Fruit fly (Drosophila melanogaster) whole organism, prepupa: ENCODE results near the gene CG18480.
"Not testable (repeated sequence)": the region's sequence is repeated elsewhere in the genome, so short reads cannot be mapped to it uniquely, and the experiment has no call there.

Source experiments
- CG10669 ChIP-seq: fragments of 200-800 bp; sonication (Bioruptor generic); optimal IDR thresholded peaks from 3 replicates; lab custom pipeline; 2018; ENCODE audit warnings: missing biosample characterization, mild to moderate bottlenecking, missing genetic modification characterization, moderate library complexity
- CG15336 ChIP-seq: fragments of 200-800 bp; sonication (Bioruptor generic); IDR thresholded peaks from 2 replicates; pipeline ENCODE4 v1.3.6; 2022; ENCODE audit warnings: missing biosample characterization, missing genetic modification characterization
- CG16779 ChIP-seq: fragments of 200-800 bp; sonication (Bioruptor generic); optimal IDR thresholded peaks from 3 replicates; lab custom pipeline; 2017; ENCODE audit warnings: missing biosample characterization, mild to moderate bottlenecking, missing genetic modification characterization
- CG31627 ChIP-seq: fragments of 200-800 bp; sonication (Bioruptor generic); optimal IDR thresholded peaks from 3 replicates; lab custom pipeline; 2016; ENCODE audit warnings: missing biosample characterization, missing genetic modification characterization
- CG3919 ChIP-seq: fragments of 200-800 bp; sonication (Bioruptor generic); optimal IDR thresholded peaks from 3 replicates; lab custom pipeline; 2016; ENCODE audit warnings: missing biosample characterization, missing genetic modification characterization
- CG4318 ChIP-seq: fragments of 200-800 bp; sonication (Bioruptor generic); optimal IDR thresholded peaks from 3 replicates; lab custom pipeline; 2017; ENCODE audit warnings: missing biosample characterization, mild to moderate bottlenecking, missing genetic modification characterization
- CG6276 ChIP-seq: fragments of 200-800 bp; sonication (Bioruptor generic); optimal IDR thresholded peaks from 2 replicates; lab custom pipeline; 2017; ENCODE audit warnings: missing biosample characterization, mild to moderate bottlenecking, missing genetic modification characterization
- CG6792 ChIP-seq: fragments of 200-800 bp; sonication (Bioruptor generic); optimal IDR thresholded peaks from 3 replicates; lab custom pipeline; 2016; ENCODE audit warnings: missing biosample characterization, missing genetic modification characterization
- CG8632 ChIP-seq: fragments of 200-800 bp; sonication (Bioruptor generic); optimal IDR thresholded peaks from 3 replicates; lab custom pipeline; 2016; ENCODE audit warnings: missing biosample characterization, missing genetic modification characterization
- CG9139 ChIP-seq: fragments of 200-800 bp; sonication (Bioruptor generic); optimal IDR thresholded peaks from 3 replicates; lab custom pipeline; 2017; ENCODE audit warnings: missing biosample characterization, mild to moderate bottlenecking, missing genetic modification characterization
- Ets21C ChIP-seq: fragments of 200-800 bp; sonication (Bioruptor generic); optimal IDR thresholded peaks from 3 replicates; lab custom pipeline; 2016; ENCODE audit warnings: missing biosample characterization, missing genetic modification characterization
- Gug ChIP-seq: fragments of 200-800 bp; sonication (Bioruptor generic); IDR thresholded peaks from 2 replicates; pipeline ENCODE4 v1.3.6; 2022; ENCODE audit warnings: missing biosample characterization, missing genetic modification characterization
- Hr38 ChIP-seq: sonication (Bioruptor generic); optimal IDR thresholded peaks from 2 replicates; lab custom pipeline; 2016; ENCODE audit warnings: missing biosample characterization, missing genetic modification characterization
- Hr39 ChIP-seq: fragments of 200-800 bp; sonication (Bioruptor generic); optimal IDR thresholded peaks from 2 replicates; lab custom pipeline; 2016; ENCODE audit warnings: missing biosample characterization, missing genetic modification characterization
- Hr4 ChIP-seq: fragments of 200-800 bp; sonication (Bioruptor generic); optimal IDR thresholded peaks from 3 replicates; lab custom pipeline; 2016; ENCODE audit warnings: missing biosample characterization, missing genetic modification characterization
- Lpt ChIP-seq: fragments of 200-800 bp; sonication (Bioruptor generic); optimal IDR thresholded peaks from 3 replicates; lab custom pipeline; 2016; ENCODE audit warnings: missing biosample characterization, missing genetic modification characterization
- Met ChIP-seq: fragments of 200-800 bp; sonication (Bioruptor generic); optimal IDR thresholded peaks from 3 replicates; lab custom pipeline; 2016; ENCODE audit warnings: missing biosample characterization, missing genetic modification characterization
- OdsH ChIP-seq: fragments of 200-800 bp; sonication (Bioruptor generic); optimal IDR thresholded peaks from 3 replicates; lab custom pipeline; 2016; ENCODE audit warnings: missing biosample characterization, missing genetic modification characterization
- Sox102F ChIP-seq: fragments of 200-800 bp; sonication (Bioruptor generic); optimal IDR thresholded peaks from 2 replicates; lab custom pipeline; 2016; ENCODE audit warnings: missing biosample characterization, mild to moderate bottlenecking, missing genetic modification characterization
- Sox14 ChIP-seq: fragments of 200-800 bp; sonication (Bioruptor generic); optimal IDR thresholded peaks from 3 replicates; lab custom pipeline; 2016; ENCODE audit warnings: missing biosample characterization, missing genetic modification characterization
- Sox15 ChIP-seq: fragments of 200-800 bp; sonication (Bioruptor generic); optimal IDR thresholded peaks from 3 replicates; lab custom pipeline; 2016; ENCODE audit warnings: missing biosample characterization, missing genetic modification characterization
- achi ChIP-seq: fragments of 200-800 bp; sonication (Bioruptor generic); optimal IDR thresholded peaks from 3 replicates; lab custom pipeline; 2016; ENCODE audit warnings: missing biosample characterization, missing genetic modification characterization
- acj6 ChIP-seq: fragments of 200-800 bp; sonication (Bioruptor generic); optimal IDR thresholded peaks from 3 replicates; lab custom pipeline; 2016; ENCODE audit warnings: missing biosample characterization, missing genetic modification characterization
- cyc ChIP-seq: fragments of 200-800 bp; sonication (Bioruptor generic); optimal IDR thresholded peaks from 3 replicates; lab custom pipeline; 2016; ENCODE audit warnings: missing biosample characterization, missing genetic modification characterization
- dac ChIP-seq: fragments of 200-800 bp; sonication (Bioruptor generic); optimal IDR thresholded peaks from 2 replicates; lab custom pipeline; 2017; ENCODE audit warnings: missing biosample characterization, mild to moderate bottlenecking, missing genetic modification characterization
- dsx ChIP-seq: fragments of 200-800 bp; optimal IDR thresholded peaks from 3 replicates; lab custom pipeline; 2019; ENCODE audit warnings: missing biosample characterization, mild to moderate bottlenecking, missing genetic modification characterization, moderate library complexity; ENCODE audit not compliant: poor library complexity, severe bottlenecking
- eg ChIP-seq: fragments of 200-800 bp; sonication (Bioruptor generic); IDR thresholded peaks from 3 replicates; pipeline ENCODE4 v1.3.6; 2022; ENCODE audit warnings: missing biosample characterization, missing genetic modification characterization
- esn ChIP-seq: fragments of 200-800 bp; sonication (Bioruptor generic); optimal IDR thresholded peaks from 2 replicates; lab custom pipeline; 2016; ENCODE audit warnings: missing biosample characterization, mild to moderate bottlenecking, missing genetic modification characterization, moderate library complexity
- fd59A ChIP-seq: fragments of 200-800 bp; sonication (Bioruptor generic); optimal IDR thresholded peaks from 2 replicates; lab custom pipeline; 2017; ENCODE audit warnings: missing biosample characterization, mild to moderate bottlenecking, missing genetic modification characterization, missing genetic modification reagents
- fd85E ChIP-seq: fragments of 200-800 bp; sonication (Bioruptor generic); optimal IDR thresholded peaks from 3 replicates; lab custom pipeline; 2016; ENCODE audit warnings: missing biosample characterization, missing genetic modification characterization
- lz ChIP-seq: fragments of 200-800 bp; sonication (Bioruptor generic); optimal IDR thresholded peaks from 3 replicates; lab custom pipeline; 2016; ENCODE audit warnings: missing biosample characterization, missing genetic modification characterization
- pdm3 ChIP-seq: fragments of 200-800 bp; sonication (Bioruptor generic); optimal IDR thresholded peaks from 3 replicates; lab custom pipeline; 2016; ENCODE audit warnings: missing biosample characterization, missing genetic modification characterization
- salr ChIP-seq, 2 experiments: fragments of 200-800 bp; sonication (Bioruptor generic); optimal IDR thresholded peaks; 3 replicates each; lab custom pipeline; 2016 to 2018; ENCODE audit warnings: missing biosample characterization in 2 of 2, missing genetic modification characterization in 2 of 2, mild to moderate bottlenecking in 1 of 2
- svp ChIP-seq: fragments of 200-800 bp; sonication (Bioruptor generic); peaks from one replicate; lab custom pipeline; 2016; ENCODE audit warnings: missing biosample characterization, missing genetic modification characterization

CG18480 gene

DNA sequence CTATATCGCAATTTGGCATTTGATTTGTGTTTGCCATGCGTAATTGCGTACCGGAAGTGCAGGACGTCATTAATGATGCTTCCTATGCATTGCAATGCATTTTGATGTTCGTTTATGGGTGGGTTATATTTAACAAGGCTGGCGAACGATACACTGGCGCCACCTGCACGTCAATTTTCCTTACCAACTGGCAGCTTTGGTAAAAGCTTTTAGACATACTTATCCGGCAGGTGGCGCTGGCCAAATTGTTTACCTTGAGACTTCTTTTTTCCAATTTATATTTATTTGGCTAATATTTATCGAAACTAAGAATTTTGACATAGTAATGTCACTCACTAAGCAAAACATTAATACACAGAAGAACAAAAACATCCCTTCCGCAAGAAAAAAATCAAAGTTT is 14.0 kb downstream of the CG18480 start:
- TF ChIP-seq lz (GFP tag; lab: Kevin White, UChicago) (peak; percentile 39), CG15336 (no peak), eg (no peak), Ets21C (GFP tag; lab: Kevin White, UChicago) (no peak), svp (GFP tag; lab: Kevin White, UChicago) (peak; percentile 34), pdm3 (GFP tag; lab: Kevin White, UChicago) (peak; percentile 15), CG10669 (GFP tag; lab: Kevin White, UChicago) (no peak), Met (GFP tag; lab: Kevin White, UChicago) (peak; percentile 6), esn (GFP tag; lab: Kevin White, UChicago) (no peak), Hr4 (no peak), CG6276 (no peak), Sox15 (GFP tag; lab: Kevin White, UChicago) (no peak), OdsH (GFP tag; lab: Kevin White, UChicago) (no peak), dsx (GFP tag; lab: Kevin White, UChicago) (no peak), CG31627 (GFP tag; lab: Kevin White, UChicago) (peak; percentile 37), salr (GFP tag; optimal IDR thresholded peaks at IDR 0.05; lab: Kevin White, UChicago) (no peak), cyc (GFP tag; lab: Kevin White, UChicago) (peak; percentile 24), CG6792 (no peak), CG9139 (GFP tag; lab: Kevin White, UChicago) (no peak), achi (peak; percentile 0), CG3919 (GFP tag; lab: Kevin White, UChicago) (no peak), Sox14 (no peak), Hr38 (GFP tag; lab: Kevin White, UChicago) (no peak), fd59A (GFP tag; lab: Kevin White, UChicago) (no peak), Hr39 (peak; percentile 23), Lpt (GFP tag; lab: Kevin White, UChicago) (no peak)
- TF ChIP-seq, all 60 proteins: peak for 8

DNA sequence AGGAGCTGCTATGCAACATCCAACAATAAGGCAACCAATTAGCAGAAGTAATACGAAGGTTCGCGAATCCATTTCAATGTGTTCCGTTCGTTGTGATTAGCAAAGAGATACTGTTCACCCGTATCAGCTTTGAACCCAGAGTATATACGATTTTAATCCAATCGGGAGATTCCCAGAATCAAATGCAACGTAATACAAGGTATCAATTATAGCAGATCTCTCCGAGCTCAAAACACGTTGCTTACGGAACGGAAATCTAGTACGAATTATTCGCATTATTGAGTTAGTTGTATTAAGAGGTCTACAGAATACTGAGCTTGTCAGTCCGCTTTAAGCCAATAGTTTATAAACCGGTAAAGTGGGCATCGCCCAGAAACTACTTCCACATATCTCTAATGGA is 29.6 kb downstream of the CG18480 start, which contains the start of gene CG44141:
CG44141 (minus strand) TSS at position 101 of the 400 bp plus-strand sequence.
- not testable (repeated sequence) for TF ChIP-seq CG4318; CG8632 (GFP tag; lab: Kevin White, UChicago); fd85E

DNA sequence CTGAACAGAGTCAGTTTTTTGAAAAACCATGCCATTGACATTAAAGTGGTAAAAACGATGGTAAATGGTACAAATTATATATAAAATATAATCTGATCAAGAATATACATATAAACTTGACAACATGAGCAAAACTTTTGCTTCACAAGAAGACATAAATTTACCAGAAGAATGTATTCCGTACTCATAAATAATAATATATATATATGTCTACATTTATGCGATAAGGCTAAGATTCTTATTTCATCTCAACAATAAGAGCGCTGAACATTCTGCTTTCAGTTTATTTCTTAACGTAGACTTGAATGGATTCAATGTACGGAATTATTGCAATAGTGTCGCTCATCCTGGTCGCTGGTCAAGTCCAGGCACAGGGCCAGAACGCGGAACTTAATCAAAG is 30.9 kb downstream of the CG18480 start, which contains the start of gene CG18477:
CG18477 (plus strand) TSS at position 301 of the 400 bp plus-strand sequence.
- TF ChIP-seq CG4318, acj6, dac: not testable (repeated sequence)

DNA sequence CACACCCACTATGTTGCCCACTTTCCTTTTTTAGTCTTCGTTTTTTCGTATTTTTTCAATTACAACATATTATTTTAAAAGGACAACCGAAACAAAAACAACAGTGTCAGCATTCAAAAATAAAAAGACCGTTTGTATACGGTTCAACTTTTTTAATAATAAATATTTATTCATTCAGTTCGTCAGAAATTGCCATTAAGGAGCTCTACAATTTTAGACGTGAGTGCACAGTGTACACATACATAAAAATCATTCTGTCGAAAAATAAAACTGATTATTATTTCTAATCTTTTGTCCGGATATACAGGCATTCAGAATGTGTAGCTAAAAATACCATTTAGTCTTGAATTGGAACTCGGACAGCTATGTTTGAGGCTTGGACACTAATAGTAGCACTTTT is 40.1 kb downstream of the CG18480 start, which contains the start of gene CG18478:
CG18478 (plus strand) TSS at position 301 of the 400 bp plus-strand sequence.
- not testable (repeated sequence) for TF ChIP-seq OdsH (GFP tag; lab: Kevin White, UChicago); CG16779 (tag; lab: Kevin White, UChicago); CG15336

DNA sequence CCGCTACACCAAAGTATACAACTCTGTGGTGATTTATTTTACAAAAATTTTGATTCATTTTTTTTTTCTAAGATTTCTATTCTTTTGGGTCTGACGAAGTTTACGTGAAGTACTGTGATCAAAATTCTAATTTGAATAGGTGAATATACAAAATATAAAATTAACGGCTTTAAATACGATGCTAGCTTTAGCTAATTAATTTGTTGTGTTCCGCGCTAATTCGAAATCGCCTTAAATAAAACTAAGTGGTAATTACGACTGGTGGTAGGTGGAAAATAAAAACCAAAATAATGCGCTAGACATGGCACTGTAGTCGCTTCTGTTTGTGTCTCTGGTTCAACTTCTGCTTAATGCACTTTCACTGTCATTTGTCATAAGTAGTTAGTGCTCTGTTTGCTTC is 46.2 kb downstream of the CG18480 start, which contains the start of gene CG43923:
CG43923 (minus strand) TSS at position 101 of the 400 bp plus-strand sequence.
- not testable (repeated sequence) for TF ChIP-seq Gug (GFP tag; lab: Robert Waterston, UW); Sox102F (GFP tag; lab: Kevin White, UChicago); fd59A (GFP tag; lab: Kevin White, UChicago)
